Worm (Caenorhabditis elegans): ENCODE results near the gene tbb-6.

DNA sequence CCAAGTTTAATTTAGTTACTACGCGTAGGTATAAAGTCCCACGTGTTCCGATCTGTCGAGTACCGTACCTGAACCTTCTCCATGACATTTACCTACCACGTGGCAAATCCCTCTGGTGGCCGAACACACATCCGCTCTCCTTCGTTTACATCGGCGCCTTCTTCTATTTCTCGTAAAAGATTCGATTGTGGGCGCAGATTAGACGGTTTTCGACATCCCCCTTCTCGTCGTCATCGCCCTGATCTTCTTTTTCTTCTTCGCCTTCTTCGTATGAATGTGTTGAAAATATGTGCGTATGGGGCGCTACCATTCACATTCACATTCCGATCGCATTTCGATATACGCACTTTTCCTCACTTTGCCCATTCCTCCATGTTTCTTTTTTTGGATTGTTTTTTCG lies 35.5 kb downstream of the tbb-6 start:
- TF ChIP-seq cog-1 (tag; optimal IDR thresholded peaks at IDR 0.05) (no peak), tab-1 (GFP tag; IDR thresholded peaks at IDR 0.05) (no peak), ref-1 (GFP tag; conservative IDR thresholded peaks at IDR 0.05) (no peak)
